Worm (Caenorhabditis elegans) whole organism, dauer: ENCODE measurements around the gene clec-243.

ENCODE experiments used
- unc-62 ChIP-seq: sonication (generic microtip); optimal IDR thresholded peaks from 2 replicates; lab custom pipeline; 2017; ENCODE audit warnings: missing biosample characterization, missing genetic modification reagents, missing genetic modification characterization

clec-243 gene

ce11 chrV:17241278-17241661, 7.5 kb downstream of the clec-243 start:
- no peak for TF ChIP-seq unc-62

ce11 chrV:17240579-17241277, 8.1 kb downstream of the clec-243 start:
- TF ChIP-seq unc-62, result no peak

- TF ChIP-seq unc-62, result no peak
Observed at ce11 chrV:17238799-17239198, 10.0 kb downstream of the clec-243 start, which contains the start of gene T19C9.8. TSS of gene T19C9.8 (plus strand) at chrV:17239097.

ce11 chrV:17236345-17236744, 12.5 kb downstream of the clec-243 start, which contains the start of gene T19C9.10:
TSS of gene T19C9.10 (plus strand) at chrV:17236592.
- TF ChIP-seq unc-62, result no peak

ce11 chrV:17232403-17232802, 16.4 kb downstream of the clec-243 start:
- no peak for TF ChIP-seq unc-62

ce11 chrV:17226119-17226518, 22.7 kb downstream of the clec-243 start, which contains the start of gene srh-112:
TSS of gene srh-112 (minus strand) at chrV:17226219.
- no peak for TF ChIP-seq unc-62

- TF ChIP-seq unc-62, result no peak
Observed at ce11 chrV:17225389-17225788, 23.4 kb downstream of the clec-243 start, which contains the start of gene scl-25. TSS of gene scl-25 (plus strand) at chrV:17225689.

- no peak for TF ChIP-seq unc-62
Observed at ce11 chrV:17223305-17223704, 25.5 kb downstream of the clec-243 start, which contains the start of gene srh-252. TSS of gene srh-252 (minus strand) at chrV:17223405.

- no peak for TF ChIP-seq unc-62
Observed at ce11 chrV:17220345-17220744, 28.5 kb downstream of the clec-243 start, which contains the start of gene srh-109. TSS of gene srh-109 (minus strand) at chrV:17220445.

- no peak for TF ChIP-seq unc-62
Observed at ce11 chrV:17217690-17218089, 31.1 kb downstream of the clec-243 start, which contains the start of gene srbc-62. TSS of gene srbc-62 (plus strand) at chrV:17217990.

- no peak for TF ChIP-seq unc-62
Observed at ce11 chrV:17215602-17216001, 33.2 kb downstream of the clec-243 start.

ce11 chrV:17212743-17213142, 36.1 kb downstream of the clec-243 start, which contains the start of gene srh-113:
TSS of gene srh-113 (plus strand) at chrV:17213043.
- no peak for TF ChIP-seq unc-62

- no peak for TF ChIP-seq unc-62
Observed at ce11 chrV:17211989-17212731, 36.7 kb downstream of the clec-243 start, which contains the start of gene srh-236. TSS of gene srh-236 (minus strand) at chrV:17212039.

ce11 chrV:17208045-17208444, 40.8 kb downstream of the clec-243 start, which contains the start of gene Y68A4A.13:
TSS of gene Y68A4A.13 (minus strand) at chrV:17208145.
- no peak for TF ChIP-seq unc-62

- TF ChIP-seq unc-62, result no peak
Observed at ce11 chrV:17206469-17206868, 42.3 kb downstream of the clec-243 start.

ce11 chrV:17201847-17202246, 47.0 kb downstream of the clec-243 start, which contains the start of gene Y68A4A.10:
TSS of gene Y68A4A.10 (plus strand) at chrV:17202147.
- no peak for TF ChIP-seq unc-62

- TF ChIP-seq unc-62, result no peak
Observed at ce11 chrV:17198926-17199325, 49.9 kb downstream of the clec-243 start, which contains the start of gene srz-96. TSS of gene srz-96 (plus strand) at chrV:17199226.
